Fruit fly (Drosophila melanogaster) S2 (cell line): ENCODE measurements around the gene CG4658.

Source experiments
- CG8478 ChIP-seq: fragments of >200 bp; optimal IDR thresholded peaks from 2 replicates; lab custom pipeline; 2018
- CTCF ChIP-seq, 2 experiments: fragments of >200 bp; optimal IDR thresholded peaks; 2 replicates each; lab custom pipeline; 2018

- no peak for TF ChIP-seq CTCF (optimal IDR thresholded peaks at IDR 0.05; lab: Kevin White, UChicago)
- no peak for TF ChIP-seq CG8478
Measured at dm6 chr2L:9996553-9996952, 39.6 kb downstream of the CG4658 start.
